Worm (Caenorhabditis elegans) whole organism, L1 larva: ENCODE data around the gene pqm-1.
"Not testable (repeated sequence)": the region's sequence is repeated elsewhere in the genome, so short reads cannot be mapped to it uniquely, and the experiment has no call there.

ENCODE experiments used
- C16A3.4 ChIP-seq: fragments of 150-350 bp; optimal IDR thresholded peaks from 2 replicates; lab custom pipeline; 2014; ENCODE audit warnings: missing biosample characterization, missing genetic modification characterization
- C34B4.2 ChIP-seq: sonication (generic microtip); optimal IDR thresholded peaks from 2 replicates; lab custom pipeline; 2017; ENCODE audit warnings: mild to moderate bottlenecking, missing genetic modification characterization, missing compliant biosample characterization
- F16B12.6 ChIP-seq: fragments of 150-350 bp; optimal IDR thresholded peaks from 2 replicates; lab custom pipeline; 2014; ENCODE audit warnings: missing biosample characterization, missing genetic modification characterization
- alr-1 ChIP-seq: fragments of 200-800 bp; sonication (Bioruptor generic); optimal IDR thresholded peaks from 2 replicates; lab custom pipeline; 2018; ENCODE audit warnings: borderline replicate concordance, mild to moderate bottlenecking, missing genetic modification characterization, missing compliant biosample characterization
- aly-2 ChIP-seq: fragments of 150-350 bp; optimal IDR thresholded peaks from 2 replicates; lab custom pipeline; 2014; ENCODE audit warnings: missing biosample characterization, missing genetic modification characterization
- blmp-1 ChIP-seq: fragments of 150-350 bp; optimal IDR thresholded peaks from 2 replicates; lab custom pipeline; 2014; ENCODE audit warnings: missing biosample characterization, missing genetic modification characterization
- ceh-8 ChIP-seq: fragments of 200-800 bp; sonication (Bioruptor generic); optimal IDR thresholded peaks from 2 replicates; lab custom pipeline; 2018; ENCODE audit warnings: mild to moderate bottlenecking, missing genetic modification characterization, moderate library complexity, missing compliant biosample characterization
- ceh-82 ChIP-seq, 3 experiments: fragments of 150-350 bp in 1 of 3; sonication (generic microtip) in 2 of 3; optimal IDR thresholded peaks; 2 replicates each; lab custom pipeline; 2014 to 2017; ENCODE audit warnings: missing biosample characterization in 3 of 3, missing genetic modification characterization in 3 of 3
- dsc-1 ChIP-seq: sonication (generic microtip); optimal IDR thresholded peaks from 2 replicates; lab custom pipeline; 2016; ENCODE audit warnings: mild to moderate bottlenecking, missing genetic modification characterization, missing compliant biosample characterization
- efl-1 ChIP-seq, 4 experiments: fragments of 150-350 bp; optimal IDR thresholded peaks in 3 of 4; peaks in 1 of 4; 1 replicate in 1 of 4; 2 replicates in 3 of 4; lab custom pipeline; 2014; ENCODE audit warnings: missing biosample characterization in 2 of 4, missing genetic modification characterization in 2 of 4, missing genetic modification reagents in 2 of 4
- egl-27 ChIP-seq, 2 experiments: fragments of 150-350 bp in 1 of 2; sonication (generic microtip); optimal IDR thresholded peaks; 3 replicates each; lab custom pipeline; 2017 to 2018; ENCODE audit warnings: missing biosample characterization in 2 of 2, missing genetic modification characterization in 2 of 2, missing genetic modification reagents in 2 of 2
- fkh-10 ChIP-seq: sonication (generic microtip); optimal IDR thresholded peaks from 2 replicates; lab custom pipeline; 2017; ENCODE audit warnings: missing biosample characterization, missing genetic modification reagents, missing genetic modification characterization
- fkh-4 ChIP-seq: sonication (generic microtip); optimal IDR thresholded peaks from 2 replicates; lab custom pipeline; 2016; ENCODE audit warnings: missing compliant biosample characterization, missing genetic modification characterization, borderline replicate concordance
- fos-1 ChIP-seq: fragments of 150-350 bp; optimal IDR thresholded peaks from 2 replicates; lab custom pipeline; 2014; ENCODE audit warnings: missing biosample characterization, missing genetic modification characterization
- grh-1 ChIP-seq: fragments of 200-800 bp; sonication (Bioruptor generic); IDR thresholded peaks from 2 replicates; pipeline ENCODE4 v1.3.6; 2022; ENCODE audit warnings: missing genetic modification reagents, missing genetic modification characterization, missing compliant biosample characterization
- isw-1 ChIP-seq: fragments of 200-800 bp; sonication (Bioruptor generic); IDR thresholded peaks from 2 replicates; pipeline ENCODE4 v1.3.6; 2022; ENCODE audit warnings: missing genetic modification characterization, missing compliant biosample characterization
- lin-13 ChIP-seq: fragments of 150-350 bp; optimal IDR thresholded peaks from 2 replicates; lab custom pipeline; 2014; ENCODE audit warnings: missing biosample characterization, missing genetic modification reagents, missing genetic modification characterization
- lin-14 ChIP-seq: fragments of 200-800 bp; sonication (Bioruptor generic); optimal IDR thresholded peaks from 2 replicates; lab custom pipeline; 2018; ENCODE audit warnings: mild to moderate bottlenecking, missing genetic modification characterization, moderate library complexity, missing compliant biosample characterization
- lsy-2 ChIP-seq, 2 experiments: fragments of 150-350 bp; optimal IDR thresholded peaks; 2 replicates each; lab custom pipeline; 2014; ENCODE audit warnings: missing biosample characterization in 2 of 2, missing genetic modification characterization in 2 of 2
- mab-9 ChIP-seq: fragments of 200-800 bp; sonication (Bioruptor generic); IDR thresholded peaks from 2 replicates; pipeline ENCODE4 v1.3.6; 2022; ENCODE audit warnings: missing genetic modification reagents, missing genetic modification characterization, missing compliant biosample characterization
- mdl-1 ChIP-seq, 2 experiments: fragments of 150-350 bp; optimal IDR thresholded peaks; 2 replicates each; lab custom pipeline; 2014 to 2017; ENCODE audit warnings: missing biosample characterization in 2 of 2, missing genetic modification characterization in 2 of 2, inconsistent platforms in 1 of 2
- mep-1 ChIP-seq: fragments of 150-350 bp; optimal IDR thresholded peaks from 2 replicates; lab custom pipeline; 2014; ENCODE audit warnings: missing biosample characterization, missing genetic modification characterization
- nhr-237 ChIP-seq: fragments of 150-350 bp; optimal IDR thresholded peaks from 2 replicates; lab custom pipeline; 2014; ENCODE audit warnings: missing biosample characterization, missing genetic modification characterization
- nhr-47 ChIP-seq: sonication (generic microtip); optimal IDR thresholded peaks from 2 replicates; lab custom pipeline; 2016; ENCODE audit warnings: mild to moderate bottlenecking, missing genetic modification characterization, moderate library complexity, missing compliant biosample characterization
- nhr-71 ChIP-seq: sonication (generic microtip); optimal IDR thresholded peaks from 2 replicates; lab custom pipeline; 2016; ENCODE audit warnings: mild to moderate bottlenecking, missing genetic modification characterization, moderate library complexity, missing compliant biosample characterization
- nhr-76 ChIP-seq: sonication (generic microtip); optimal IDR thresholded peaks from 2 replicates; lab custom pipeline; 2017; ENCODE audit warnings: missing biosample characterization, missing genetic modification characterization
- nhr-77 ChIP-seq: fragments of 150-350 bp; optimal IDR thresholded peaks from 2 replicates; lab custom pipeline; 2014; ENCODE audit warnings: missing biosample characterization, missing genetic modification characterization
- nhr-90 ChIP-seq: sonication (generic microtip); optimal IDR thresholded peaks from 2 replicates; lab custom pipeline; 2016; ENCODE audit warnings: mild to moderate bottlenecking, missing genetic modification characterization, missing compliant biosample characterization; ENCODE audit not compliant: poor library complexity
- rnt-1 ChIP-seq: sonication (generic microtip); optimal IDR thresholded peaks from 2 replicates; lab custom pipeline; 2016; ENCODE audit warnings: mild to moderate bottlenecking, missing genetic modification characterization, moderate library complexity, missing compliant biosample characterization
- snu-23 ChIP-seq: sonication (generic microtip); optimal IDR thresholded peaks from 2 replicates; lab custom pipeline; 2016; ENCODE audit warnings: missing genetic modification characterization, missing compliant biosample characterization
- sptf-1 ChIP-seq: fragments of 150-350 bp; optimal IDR thresholded peaks from 2 replicates; lab custom pipeline; 2014; ENCODE audit warnings: missing biosample characterization, missing genetic modification characterization
- swsn-7 ChIP-seq: sonication (generic microtip); optimal IDR thresholded peaks from 2 replicates; lab custom pipeline; 2016; ENCODE audit warnings: missing genetic modification characterization, missing compliant biosample characterization
- tbx-2 ChIP-seq: sonication (generic microtip); optimal IDR thresholded peaks from 2 replicates; lab custom pipeline; 2016; ENCODE audit warnings: missing genetic modification characterization, missing compliant biosample characterization
- tlp-1 ChIP-seq: fragments of 150-350 bp; optimal IDR thresholded peaks from 2 replicates; lab custom pipeline; 2014; ENCODE audit warnings: missing biosample characterization, missing genetic modification characterization
- unc-130 ChIP-seq: fragments of 150-350 bp; optimal IDR thresholded peaks from 2 replicates; lab custom pipeline; 2017; ENCODE audit warnings: missing biosample characterization, missing genetic modification characterization, inconsistent platforms
- unc-30 ChIP-seq: sonication (generic microtip); optimal IDR thresholded peaks from 2 replicates; lab custom pipeline; 2017; ENCODE audit warnings: missing biosample characterization, missing genetic modification characterization
- unc-86 ChIP-seq: sonication (generic microtip); optimal IDR thresholded peaks from 2 replicates; lab custom pipeline; 2016; ENCODE audit warnings: missing genetic modification characterization, missing compliant biosample characterization
- unc-98 ChIP-seq: fragments of 200-800 bp; sonication (Bioruptor generic); IDR thresholded peaks from 2 replicates; pipeline ENCODE4 v1.3.6; 2022; ENCODE audit warnings: missing genetic modification characterization, missing compliant biosample characterization
- xbp-1 ChIP-seq: sonication (generic microtip); optimal IDR thresholded peaks from 2 replicates; lab custom pipeline; 2016; ENCODE audit warnings: missing genetic modification characterization, missing compliant biosample characterization
- zip-4 ChIP-seq: fragments of 200-800 bp; sonication (Bioruptor generic); optimal IDR thresholded peaks from 2 replicates; lab custom pipeline; 2018; ENCODE audit warnings: mild to moderate bottlenecking, missing genetic modification characterization, moderate library complexity, missing compliant biosample characterization

Gene pqm-1

ce11 chrII:11126312-11127000 lies 25.9 kb downstream of the pqm-1 start, which contains the start of the genes rps-9 and lsm-1 (continued):
- TF ChIP-seq lin-13 (peak; percentile 58), tlp-1 (tag; lab: Kevin White, UChicago) (no peak), rnt-1 (peak; percentile 75), ceh-8 (GFP tag; lab: Kevin White, UChicago) (no peak), C16A3.4 (peak; percentile 75), tbx-2 (tag; lab: Kevin White, UChicago) (peak; percentile 48), dsc-1 (peak; percentile 38), F16B12.6 (tag; lab: Kevin White, UChicago) (peak; percentile 46), unc-30 (tag; lab: Kevin White, UChicago) (no peak), nhr-90 (tag; lab: Kevin White, UChicago) (peak; percentile 29), grh-1 (GFP tag; lab: Robert Waterston, UW) (no peak), unc-86 (peak; percentile 22), zip-4 (GFP tag; lab: Kevin White, UChicago) (no peak), nhr-237 (peak; percentile 52), alr-1 (tag; lab: Kevin White, UChicago) (no peak), unc-130 (peak; percentile 33), snu-23 (peak; percentile 67)

DNA sequence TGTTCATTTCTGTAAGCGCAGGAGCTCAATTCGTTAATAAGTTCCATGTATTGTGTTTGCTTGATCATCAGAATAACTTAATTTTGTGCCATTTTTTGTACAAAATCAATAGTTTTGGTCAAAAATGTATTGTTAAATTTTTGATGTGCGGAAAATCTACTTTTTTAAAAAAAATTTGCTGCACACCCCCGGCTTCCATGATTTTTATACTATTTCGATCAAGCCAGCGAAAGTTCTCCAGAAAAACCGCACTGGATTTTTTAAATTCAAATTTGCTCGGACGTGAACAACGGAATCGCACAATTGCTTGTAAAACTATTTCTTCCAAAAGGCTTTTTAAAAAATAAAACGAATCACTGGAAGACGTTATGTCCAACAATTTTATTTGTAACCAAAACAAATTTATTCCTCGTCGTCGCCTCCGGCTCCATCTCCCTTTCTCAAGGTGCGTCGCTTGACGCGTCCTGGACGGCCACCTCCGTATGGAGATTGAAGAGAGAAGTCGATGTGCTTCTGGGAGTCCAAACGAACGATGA lies 27.3 kb downstream of the pqm-1 start:
- no peak for TF ChIP-seq nhr-77 (tag; lab: Kevin White, UChicago)
- TF ChIP-seq lsy-2 (tag; optimal IDR thresholded peaks at IDR 0.05; lab: Kevin White, UChicago), result peak in 1 of 2 experiments; percentile 49
- TF ChIP-seq unc-130, result no peak
- no peak for TF ChIP-seq efl-1 (optimal IDR thresholded peaks at IDR 0.05; lab: Kevin White, UChicago)
- peak in 1 of 2 experiments; percentile 25 for TF ChIP-seq efl-1 (GFP tag; optimal IDR thresholded peaks at IDR 0.05 in 1 of 2; lab: Kevin White, UChicago)
- TF ChIP-seq egl-27 (tag; optimal IDR thresholded peaks at IDR 0.05; lab: Kevin White, UChicago), result no peak

DNA sequence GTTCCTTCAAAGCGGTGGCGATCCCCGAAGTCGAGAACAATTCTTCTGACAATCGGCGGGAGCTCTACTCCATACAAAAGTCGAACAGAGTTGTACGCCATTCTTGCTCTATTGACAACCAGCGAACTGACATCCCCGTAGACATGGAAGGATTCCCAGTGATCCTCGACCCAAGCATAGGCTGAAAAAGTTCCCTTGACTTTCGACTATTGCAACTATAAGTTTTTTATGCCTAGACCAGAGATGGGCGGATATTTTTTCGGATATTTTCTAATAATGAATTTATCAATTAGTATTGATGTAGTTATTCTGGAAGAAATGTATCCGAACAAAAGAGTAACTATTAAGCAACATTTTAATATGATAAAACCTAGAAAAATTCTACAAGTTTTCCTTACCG lies 30.6 kb downstream of the pqm-1 start, which contains the start of gene W10C6.2:
W10C6.2 (minus strand) TSS at position 101 of the 400 bp plus-strand sequence.
- not testable (repeated sequence) for TF ChIP-seq isw-1 (GFP tag; lab: Robert Waterston, UW); zip-4 (GFP tag; lab: Kevin White, UChicago); fos-1 (tag; lab: Kevin White, UChicago)

ce11 chrII:11112419-11112818 lies 40.0 kb downstream of the pqm-1 start, which contains the start of gene mat-2:
Gene mat-2 (plus strand): TSS chrII:11112719.
- no peak for TF ChIP-seq efl-1 (optimal IDR thresholded peaks at IDR 0.05; lab: Kevin White, UChicago)
- TF ChIP-seq efl-1 (GFP tag; optimal IDR thresholded peaks at IDR 0.05 in 1 of 2; lab: Kevin White, UChicago), result peak in 1 of 2 experiments; percentile 68
- no peak for TF ChIP-seq aly-2 (tag; lab: Kevin White, UChicago)
- no peak for TF ChIP-seq dsc-1
- no peak for TF ChIP-seq egl-27 (tag; optimal IDR thresholded peaks at IDR 0.05; lab: Kevin White, UChicago)
- no peak for TF ChIP-seq unc-86
- no peak for TF ChIP-seq mdl-1 (tag; optimal IDR thresholded peaks at IDR 0.05; lab: Kevin White, UChicago)
- TF ChIP-seq mep-1 (tag; lab: Kevin White, UChicago), result no peak
- TF ChIP-seq mab-9 (GFP tag; lab: Robert Waterston, UW), result no peak

ce11 chrII:11111107-11111506 lies 41.3 kb downstream of the pqm-1 start, which contains the start of gene glb-4:
Gene glb-4 (minus strand): TSS chrII:11111207.
- TF ChIP-seq swsn-7 (tag; lab: Kevin White, UChicago) (no peak), unc-86 (peak; percentile 21), grh-1 (GFP tag; lab: Robert Waterston, UW) (no peak), nhr-47 (no peak), nhr-90 (tag; lab: Kevin White, UChicago) (no peak), fkh-4 (tag; lab: Kevin White, UChicago) (no peak), tbx-2 (tag; lab: Kevin White, UChicago) (no peak), nhr-71 (peak; percentile 18), nhr-76 (tag; lab: Kevin White, UChicago) (no peak), efl-1 (optimal IDR thresholded peaks at IDR 0.05; lab: Kevin White, UChicago) (no peak), efl-1 (GFP tag; optimal IDR thresholded peaks at IDR 0.05 in 1 of 2; lab: Kevin White, UChicago) (no peak), egl-27 (tag; optimal IDR thresholded peaks at IDR 0.05; lab: Kevin White, UChicago) (no peak), lin-14 (GFP tag; lab: Kevin White, UChicago) (peak; percentile 57), lsy-2 (tag; optimal IDR thresholded peaks at IDR 0.05; lab: Kevin White, UChicago) (no peak), aly-2 (tag; lab: Kevin White, UChicago) (no peak), xbp-1 (tag; lab: Kevin White, UChicago) (no peak), sptf-1 (no peak), ceh-82 (tag; optimal IDR thresholded peaks at IDR 0.05; lab: Kevin White, UChicago) (no peak), mab-9 (GFP tag; lab: Robert Waterston, UW) (no peak), fkh-10 (GFP tag; lab: Kevin White, UChicago) (peak; percentile 7), blmp-1 (no peak), C34B4.2 (tag; lab: Kevin White, UChicago) (no peak), lin-13 (no peak), unc-98 (GFP tag; lab: Robert Waterston, UW) (no peak), alr-1 (tag; lab: Kevin White, UChicago) (no peak)
